Fruit fly (Drosophila melanogaster): ENCODE measurements around the gene Fum1.

Gene Fum1

dm6 chrX:6719259-6719658 lies 41.0 kb downstream of the Fum1 start (continued):
- no peak for TF ChIP-seq ss (GFP tag; optimal IDR thresholded peaks at IDR 0.05)

dm6 chrX:6719968-6720367 lies 41.7 kb downstream of the Fum1 start:
- TF ChIP-seq Eip78C (GFP tag) (peak; percentile 12), CG34406 (GFP tag; optimal IDR thresholded peaks at IDR 0.05) (no peak), fkh (GFP tag; optimal IDR thresholded peaks at IDR 0.05) (peak; percentile 74)

- TF ChIP-seq CG11294 (GFP tag; IDR thresholded peaks at IDR 0.05) (no peak), CG15336 (GFP tag; IDR thresholded peaks at IDR 0.05) (no peak), svp (GFP tag) (peak; percentile 68)
These were observed 45.4 kb downstream of the Fum1 start for dm6 chrX:6723622-6724021.

dm6 chrX:6724904-6725505 lies 46.8 kb downstream of the Fum1 start:
- TF ChIP-seq CG11762 (GFP tag; optimal IDR thresholded peaks at IDR 0.05; ENCODE audit: insufficient read depth) (no peak), CG3919 (GFP tag; optimal IDR thresholded peaks at IDR 0.05) (peak; percentile 29), CG32006 (GFP tag; optimal IDR thresholded peaks at IDR 0.05) (peak; percentile 35), CG6163 (GFP tag; IDR thresholded peaks at IDR 0.05) (peak; percentile 39; the same call in 2 of the 3 replicates), Eip75B (GFP tag; optimal IDR thresholded peaks at IDR 0.05) (no peak), svp (GFP tag) (peak; percentile 92), CG10669 (GFP tag; optimal IDR thresholded peaks at IDR 0.05) (peak; percentile 7), fkh (GFP tag; optimal IDR thresholded peaks at IDR 0.05) (no peak), Eip78C (GFP tag) (peak; percentile 59), Sox14 (GFP tag; optimal IDR thresholded peaks at IDR 0.05) (no peak)

- no peak for TF ChIP-seq Gug (GFP tag; IDR thresholded peaks at IDR 0.05)
- TF ChIP-seq lz (GFP tag; optimal IDR thresholded peaks at IDR 0.05): no peak
- TF ChIP-seq CG4318 (GFP tag; optimal IDR thresholded peaks at IDR 0.05): no peak
These were observed 48.7 kb downstream of the Fum1 start for dm6 chrX:6726758-6727490.

dm6 chrX:6728597-6729158 lies 50.5 kb downstream of the Fum1 start:
- TF ChIP-seq OdsH (GFP tag; optimal IDR thresholded peaks at IDR 0.05): no peak
- peak; percentile 64 for TF ChIP-seq Eip78C (GFP tag)
- peak; percentile 94 for TF ChIP-seq svp (GFP tag)

dm6 chrX:6730600-6731259 lies 52.5 kb downstream of the Fum1 start:
- TF ChIP-seq eg (GFP tag; IDR thresholded peaks at IDR 0.05): peak; percentile 87
- no peak for TF ChIP-seq CG6792 (GFP tag; optimal IDR thresholded peaks at IDR 0.05)
- peak; percentile 44; the same call in 1 of the 2 replicates for TF ChIP-seq Gug (GFP tag; IDR thresholded peaks at IDR 0.05)
- peak; percentile 5 for TF ChIP-seq CG16779 (tag; optimal IDR thresholded peaks at IDR 0.05)
- TF ChIP-seq CG11294 (GFP tag; IDR thresholded peaks at IDR 0.05): no peak
- TF ChIP-seq esn (GFP tag; optimal IDR thresholded peaks at IDR 0.05): no peak
- peak; percentile 60; the same call in 2 of the 3 replicates for TF ChIP-seq CG8119 (GFP tag; IDR thresholded peaks at IDR 0.05)
- no peak for TF ChIP-seq CG31627 (GFP tag; optimal IDR thresholded peaks at IDR 0.05)
- no peak for TF ChIP-seq dac (GFP tag; optimal IDR thresholded peaks at IDR 0.05)
- TF ChIP-seq Ets96B (tag; optimal IDR thresholded peaks at IDR 0.05): peak; percentile 44
- no peak for TF ChIP-seq Hr4 (GFP tag; optimal IDR thresholded peaks at IDR 0.05)
- TF ChIP-seq Smox (GFP tag; optimal IDR thresholded peaks at IDR 0.05): no peak
- peak; percentile 29 for TF ChIP-seq vri (GFP tag; optimal IDR thresholded peaks at IDR 0.05)
- TF ChIP-seq CG15336 (GFP tag; IDR thresholded peaks at IDR 0.05): peak; percentile 62
- TF ChIP-seq achi (GFP tag; optimal IDR thresholded peaks at IDR 0.05): peak; percentile 17
- TF ChIP-seq net (GFP tag; optimal IDR thresholded peaks at IDR 0.05): peak; percentile 62
- TF ChIP-seq Lpt (GFP tag; optimal IDR thresholded peaks at IDR 0.05): peak; percentile 43
- peak; percentile 86 for TF ChIP-seq CG6163 (GFP tag; IDR thresholded peaks at IDR 0.05)
- peak; percentile 65 for TF ChIP-seq Eip78C (GFP tag)
- no peak for TF ChIP-seq Sox102F (GFP tag; optimal IDR thresholded peaks at IDR 0.05)
- peak; percentile 90 for TF ChIP-seq dsx (GFP tag; optimal IDR thresholded peaks at IDR 0.05; ENCODE audit: poor library complexity, severe bottlenecking)
- peak; percentile 44 for TF ChIP-seq CG6854 (GFP tag; optimal IDR thresholded peaks at IDR 0.05)
- peak; percentile 57 for TF ChIP-seq spab (GFP tag; optimal IDR thresholded peaks at IDR 0.05)
